Fruit fly (Drosophila melanogaster): ENCODE results near the gene CG5254.

dm6 chrX:715383-715782 is 34.8 kb upstream of the CG5254 start:
- TF ChIP-seq CG8478 (optimal IDR thresholded peaks at IDR 0.05), result no peak
- TF ChIP-seq CTCF (optimal IDR thresholded peaks at IDR 0.05), result no peak

Data from S2 (cell line).